Fruit fly (Drosophila melanogaster): ENCODE measurements around the gene CG42717.

dm6 chr3L:16021064-16021683 is 11.8 kb downstream of the CG42717 start:
- no peak for TF ChIP-seq tj (GFP tag; optimal IDR thresholded peaks at IDR 0.05)
- TF ChIP-seq CG5204 (GFP tag; optimal IDR thresholded peaks at IDR 0.05) = no peak
- no peak for TF ChIP-seq kay (GFP tag; ENCODE audit: borderline replicate concordance)
- TF ChIP-seq pad (GFP tag; optimal IDR thresholded peaks at IDR 0.05) = no peak
- TF ChIP-seq Clk (GFP tag; optimal IDR thresholded peaks at IDR 0.05) = no peak
- TF ChIP-seq ovo (GFP tag; optimal IDR thresholded peaks at IDR 0.05) = no peak
- no peak for TF ChIP-seq CG7045 (GFP tag; optimal IDR thresholded peaks at IDR 0.05)
- TF ChIP-seq CG12768 (GFP tag; optimal IDR thresholded peaks at IDR 0.05) = no peak
- no peak for TF ChIP-seq CG33017 (tag; optimal IDR thresholded peaks at IDR 0.05)
